Fruit fly (Drosophila melanogaster) whole organism, embryonic: ENCODE measurements around the gene CG33282.
A peak's percentile ranks its signal among the peaks of the same experiment; 100 is the strongest.

Experiments
- Blimp-1 ChIP-seq: fragments of 200-800 bp; sonication (Bioruptor generic); optimal IDR thresholded peaks from 3 replicates; lab custom pipeline; 2018; ENCODE audit warnings: missing biosample characterization, missing genetic modification characterization, mild to moderate bottlenecking, moderate library complexity, missing genetic modification reagents
- CG10543 ChIP-seq: fragments of 200-800 bp; sonication (Bioruptor generic); optimal IDR thresholded peaks from 3 replicates; lab custom pipeline; 2017; ENCODE audit warnings: missing biosample characterization, mild to moderate bottlenecking, missing genetic modification characterization, moderate library complexity
- CG11695 ChIP-seq: fragments of 200-800 bp; sonication (Bioruptor generic); IDR thresholded peaks from 3 replicates; pipeline ENCODE4 v1.3.6; 2022; ENCODE audit warnings: missing biosample characterization, missing genetic modification characterization
- CG11723 ChIP-seq: fragments of 200-800 bp; sonication (Bioruptor generic); optimal IDR thresholded peaks from 2 replicates; lab custom pipeline; 2017; ENCODE audit warnings: missing biosample characterization, mild to moderate bottlenecking, missing genetic modification characterization
- CG12391 ChIP-seq: fragments of 200-800 bp; sonication (Bioruptor generic); optimal IDR thresholded peaks from 3 replicates; lab custom pipeline; 2018; ENCODE audit warnings: missing biosample characterization, mild to moderate bottlenecking, missing genetic modification characterization, moderate library complexity
- CG12744 ChIP-seq: fragments of 200-800 bp; sonication (Bioruptor generic); optimal IDR thresholded peaks from 2 replicates; lab custom pipeline; 2016; ENCODE audit warnings: missing biosample characterization, missing genetic modification characterization
- CG13296 ChIP-seq: fragments of 200-800 bp; sonication (Bioruptor generic); optimal IDR thresholded peaks from 3 replicates; lab custom pipeline; 2018; ENCODE audit warnings: missing biosample characterization, mild to moderate bottlenecking, missing genetic modification characterization
- CG13624 ChIP-seq: fragments of 200-800 bp; sonication (Bioruptor generic); optimal IDR thresholded peaks from 2 replicates; lab custom pipeline; 2016; ENCODE audit warnings: missing biosample characterization, missing genetic modification characterization
- CG14710 ChIP-seq: fragments of 200-800 bp; sonication (Bioruptor generic); optimal IDR thresholded peaks from 3 replicates; lab custom pipeline; 2019; ENCODE audit warnings: missing biosample characterization, mild to moderate bottlenecking, missing genetic modification characterization, moderate library complexity
- CG14965 ChIP-seq: fragments of 200-800 bp; sonication (Bioruptor generic); optimal IDR thresholded peaks from 2 replicates; lab custom pipeline; 2016; ENCODE audit warnings: missing biosample characterization, missing genetic modification characterization, borderline replicate concordance
- CG17361 ChIP-seq: fragments of 200-800 bp; sonication (Bioruptor generic); IDR thresholded peaks from 3 replicates; pipeline ENCODE4 v1.3.6; 2022; ENCODE audit warnings: missing biosample characterization, missing genetic modification characterization
- CG17568 ChIP-seq: fragments of 200-800 bp; sonication (Bioruptor generic); optimal IDR thresholded peaks from 2 replicates; lab custom pipeline; 2018; ENCODE audit warnings: missing biosample characterization, mild to moderate bottlenecking, missing genetic modification characterization, moderate library complexity
- CG18262 ChIP-seq: fragments of 200-800 bp; optimal IDR thresholded peaks from 3 replicates; lab custom pipeline; 2019; ENCODE audit warnings: missing biosample characterization, mild to moderate bottlenecking, missing genetic modification characterization, moderate library complexity
- CG2678 ChIP-seq: fragments of 200-800 bp; sonication (Bioruptor generic); optimal IDR thresholded peaks from 3 replicates; lab custom pipeline; 2019; ENCODE audit warnings: missing biosample characterization, mild to moderate bottlenecking, missing genetic modification characterization, moderate library complexity
- CG31365 ChIP-seq: fragments of 200-800 bp; sonication (Bioruptor generic); optimal IDR thresholded peaks from 2 replicates; lab custom pipeline; 2018; ENCODE audit warnings: missing biosample characterization, mild to moderate bottlenecking, missing genetic modification characterization
- CG3281 ChIP-seq: fragments of 200-800 bp; sonication (Bioruptor generic); optimal IDR thresholded peaks from 3 replicates; lab custom pipeline; 2017; ENCODE audit warnings: missing biosample characterization, mild to moderate bottlenecking, missing genetic modification characterization
- CG34224 ChIP-seq: fragments of 200-800 bp; sonication (Bioruptor generic); IDR thresholded peaks from 3 replicates; pipeline ENCODE4 v1.3.6; 2022; ENCODE audit warnings: missing biosample characterization, missing genetic modification characterization; ENCODE audit not compliant: partially characterized antibody
- CG3838 ChIP-seq: fragments of 200-800 bp; sonication (Bioruptor generic); optimal IDR thresholded peaks from 3 replicates; lab custom pipeline; 2016; ENCODE audit warnings: missing biosample characterization, missing genetic modification characterization
- CG4707 ChIP-seq: fragments of 200-800 bp; sonication (Bioruptor generic); optimal IDR thresholded peaks from 2 replicates; lab custom pipeline; 2018; ENCODE audit warnings: missing biosample characterization, mild to moderate bottlenecking, missing genetic modification characterization, moderate library complexity
- CG5953 ChIP-seq: fragments of 200-800 bp; sonication (Bioruptor generic); IDR thresholded peaks from 2 replicates; pipeline ENCODE4 v1.3.6; 2022; ENCODE audit warnings: missing biosample characterization, missing genetic modification characterization
- CG6175 ChIP-seq: fragments of 200-800 bp; sonication (Bioruptor generic); IDR thresholded peaks from 3 replicates; pipeline ENCODE4 v1.3.6; 2022; ENCODE audit warnings: missing biosample characterization, missing genetic modification characterization
- CG6765 ChIP-seq: fragments of 200-800 bp; sonication (Bioruptor generic); optimal IDR thresholded peaks from 3 replicates; lab custom pipeline; 2017; ENCODE audit warnings: missing biosample characterization, mild to moderate bottlenecking, missing genetic modification characterization
- CG7556 ChIP-seq: fragments of 200-800 bp; sonication (Bioruptor generic); optimal IDR thresholded peaks from 2 replicates; lab custom pipeline; 2017; ENCODE audit warnings: missing biosample characterization, mild to moderate bottlenecking, missing genetic modification characterization
- CG8924 ChIP-seq: fragments of 200-800 bp; optimal IDR thresholded peaks from 3 replicates; lab custom pipeline; 2019; ENCODE audit warnings: missing biosample characterization, mild to moderate bottlenecking, missing genetic modification characterization, moderate library complexity
- CG9817 ChIP-seq: fragments of 200-800 bp; sonication (Bioruptor generic); optimal IDR thresholded peaks from 2 replicates; lab custom pipeline; 2018; ENCODE audit warnings: missing biosample characterization, mild to moderate bottlenecking, missing genetic modification characterization, moderate library complexity
- CG9876 ChIP-seq: fragments of 200-800 bp; sonication (Bioruptor generic); optimal IDR thresholded peaks from 2 replicates; lab custom pipeline; 2016; ENCODE audit warnings: missing biosample characterization, missing genetic modification characterization
- Chrac-16 ChIP-seq: fragments of 200-800 bp; sonication (Bioruptor generic); optimal IDR thresholded peaks from 3 replicates; lab custom pipeline; 2016; ENCODE audit warnings: missing biosample characterization, missing genetic modification characterization
- Dad ChIP-seq: fragments of 200-800 bp; sonication (Bioruptor generic); optimal IDR thresholded peaks from 3 replicates; lab custom pipeline; 2016; ENCODE audit warnings: missing biosample characterization, missing genetic modification characterization
- Eip74EF ChIP-seq, 2 experiments: fragments of 200-800 bp in 1 of 2; fragments of >200 bp in 1 of 2; sonication (Bioruptor generic) in 1 of 2; optimal IDR thresholded peaks; 2 replicates each; lab custom pipeline; 2017 to 2019; ENCODE audit warnings: missing biosample characterization in 2 of 2, missing genetic modification characterization in 2 of 2, mild to moderate bottlenecking in 1 of 2, moderate library complexity in 1 of 2
- Ets97D ChIP-seq: fragments of 200-800 bp; sonication (Bioruptor generic); optimal IDR thresholded peaks from 3 replicates; lab custom pipeline; 2016; ENCODE audit warnings: missing biosample characterization, missing genetic modification characterization
- HLHmδ ChIP-seq: fragments of 200-800 bp; sonication (Bioruptor generic); optimal IDR thresholded peaks from 2 replicates; lab custom pipeline; 2018; ENCODE audit warnings: missing biosample characterization, mild to moderate bottlenecking, missing genetic modification characterization, moderate library complexity
- Jarid2 ChIP-seq: fragments of 200-800 bp; sonication (Bioruptor generic); optimal IDR thresholded peaks from 3 replicates; lab custom pipeline; 2017; ENCODE audit warnings: mild to moderate bottlenecking, missing biosample characterization, missing genetic modification reagents, missing genetic modification characterization
- MTF-1 ChIP-seq: fragments of 200-800 bp; sonication (Bioruptor generic); optimal IDR thresholded peaks from 2 replicates; lab custom pipeline; 2018; ENCODE audit warnings: missing biosample characterization, mild to moderate bottlenecking, missing genetic modification characterization, borderline replicate concordance
- NK7.1 ChIP-seq: fragments of 200-800 bp; sonication (Bioruptor generic); optimal IDR thresholded peaks from 3 replicates; lab custom pipeline; 2016; ENCODE audit warnings: missing biosample characterization, missing genetic modification characterization
- Rx ChIP-seq: fragments of 200-800 bp; sonication (Bioruptor generic); IDR thresholded peaks from 2 replicates; pipeline ENCODE4 v1.3.6; 2022; ENCODE audit warnings: missing biosample characterization, missing genetic modification characterization
- Sin3A ChIP-seq: fragments of >200 bp; optimal IDR thresholded peaks from 2 replicates; lab custom pipeline; 2018
- Spps ChIP-seq: fragments of 200-800 bp; sonication (Bioruptor generic); optimal IDR thresholded peaks from 2 replicates; lab custom pipeline; 2018; ENCODE audit warnings: missing biosample characterization, mild to moderate bottlenecking, missing genetic modification characterization
- ara ChIP-seq: fragments of 200-800 bp; sonication (Bioruptor generic); IDR thresholded peaks from 2 replicates; pipeline ENCODE4 v1.3.6; 2022; ENCODE audit warnings: missing biosample characterization, missing genetic modification characterization
- bigmax ChIP-seq: fragments of 200-800 bp; sonication (Bioruptor generic); optimal IDR thresholded peaks from 2 replicates; lab custom pipeline; 2018; ENCODE audit warnings: missing biosample characterization, mild to moderate bottlenecking, missing genetic modification characterization
- da ChIP-seq: fragments of 200-800 bp; sonication (Bioruptor generic); optimal IDR thresholded peaks from 2 replicates; lab custom pipeline; 2016; ENCODE audit warnings: missing biosample characterization, missing genetic modification characterization
- dimm ChIP-seq: fragments of 200-800 bp; sonication (Bioruptor generic); IDR thresholded peaks from 2 replicates; pipeline ENCODE4 v1.3.6; 2022; ENCODE audit warnings: missing biosample characterization, missing genetic modification characterization
- exex ChIP-seq: fragments of 200-800 bp; sonication (Bioruptor generic); optimal IDR thresholded peaks from 4 replicates; lab custom pipeline; 2018; ENCODE audit warnings: missing biosample characterization, mild to moderate bottlenecking, missing genetic modification characterization, moderate library complexity
- fru ChIP-seq: fragments of >200 bp; optimal IDR thresholded peaks from 2 replicates; lab custom pipeline; 2017
- knrl ChIP-seq: fragments of 200-800 bp; sonication (Bioruptor generic); IDR thresholded peaks from 3 replicates; pipeline ENCODE4 v1.3.6; 2022; ENCODE audit warnings: missing biosample characterization, missing genetic modification characterization; ENCODE audit not compliant: partially characterized antibody
- scrt ChIP-seq: fragments of 200-800 bp; sonication (Bioruptor generic); optimal IDR thresholded peaks from 2 replicates; lab custom pipeline; 2018; ENCODE audit warnings: missing biosample characterization, mild to moderate bottlenecking, missing genetic modification characterization, moderate library complexity
- sens ChIP-seq: fragments of 200-800 bp; sonication (Bioruptor generic); peaks from one replicate; lab custom pipeline; 2016; ENCODE audit warnings: missing biosample characterization, missing genetic modification characterization
- so ChIP-seq: fragments of 200-800 bp; sonication (Bioruptor generic); IDR thresholded peaks from 3 replicates; pipeline ENCODE4 v1.3.6; 2022; ENCODE audit warnings: missing biosample characterization, missing genetic modification characterization
- tx ChIP-seq: fragments of 200-800 bp; sonication (Bioruptor generic); optimal IDR thresholded peaks from 2 replicates; lab custom pipeline; 2016; ENCODE audit warnings: missing biosample characterization, missing genetic modification characterization
- yki ChIP-seq: fragments of >200 bp; optimal IDR thresholded peaks from 3 replicates; lab custom pipeline; 2018

The CG33282 gene

dm6 chr2L:3323319-3324287 is 4.1 kb upstream of the CG33282 start, which contains the start of gene CG33281:
Gene CG33281, plus strand, starts transcription at chr2L:3324237.
- TF ChIP-seq Sin3A (lab: Kevin White, UChicago) (no peak), Jarid2 (GFP tag; lab: Kevin White, UChicago) (peak; percentile 9), CG9876 (GFP tag; lab: Kevin White, UChicago) (no peak), so (GFP tag; lab: Robert Waterston, UW) (no peak), Dad (GFP tag; lab: Kevin White, UChicago) (no peak), Spps (tag; lab: Kevin White, UChicago) (no peak), CG6175 (GFP tag; lab: Robert Waterston, UW) (no peak), Rx (GFP tag; lab: Robert Waterston, UW) (no peak), NK7.1 (no peak), bigmax (GFP tag; lab: Kevin White, UChicago) (no peak), CG5953 (GFP tag; lab: Robert Waterston, UW) (no peak), tx (GFP tag; lab: Kevin White, UChicago) (no peak), CG17568 (GFP tag; lab: Kevin White, UChicago) (no peak), CG13296 (GFP tag; lab: Kevin White, UChicago) (peak; percentile 83), Ets97D (GFP tag; lab: Kevin White, UChicago) (no peak), CG3838 (GFP tag; lab: Kevin White, UChicago) (no peak), ara (GFP tag; lab: Robert Waterston, UW) (0 out of 2 replicates have a peak, but pooled peaks have one; percentile 37), sens (GFP tag; lab: Kevin White, UChicago) (no peak), CG7556 (GFP tag; lab: Kevin White, UChicago) (no peak), scrt (GFP tag; lab: Kevin White, UChicago) (peak; percentile 64), CG34224 (GFP tag; lab: Robert Waterston, UW) (no peak), CG11723 (no peak), dimm (no peak), Chrac-16 (GFP tag; lab: Kevin White, UChicago) (no peak), CG6765 (GFP tag; lab: Kevin White, UChicago) (peak; percentile 51), CG14710 (tag; lab: Kevin White, UChicago) (no peak), CG31365 (peak; percentile 56), exex (tag; lab: Kevin White, UChicago) (peak; percentile 35), CG8924 (no peak), knrl (GFP tag; lab: Robert Waterston, UW) (no peak), CG13624 (no peak), MTF-1 (GFP tag; lab: Kevin White, UChicago) (peak; percentile 75), CG11695 (GFP tag; lab: Robert Waterston, UW) (no peak), da (GFP tag; lab: Kevin White, UChicago) (no peak), yki (lab: Kevin White, UChicago) (no peak), CG18262 (no peak), CG10543 (GFP tag; lab: Kevin White, UChicago) (peak; percentile 42), fru (lab: Kevin White, UChicago) (no peak), CG12391 (no peak), CG17361 (GFP tag; lab: Robert Waterston, UW) (no peak), Eip74EF (GFP tag; optimal IDR thresholded peaks at IDR 0.05; lab: Kevin White, UChicago) (no peak), CG9817 (tag; lab: Kevin White, UChicago) (no peak), HLHmδ (GFP tag; lab: Kevin White, UChicago) (no peak), CG12744 (GFP tag; lab: Kevin White, UChicago) (no peak), CG2678 (peak; percentile 83), CG3281 (GFP tag; lab: Kevin White, UChicago) (peak; percentile 79), CG14965 (GFP tag; lab: Kevin White, UChicago) (no peak), CG4707 (GFP tag; lab: Kevin White, UChicago) (no peak), Blimp-1 (GFP tag; lab: Kevin White, UChicago) (peak; percentile 35)
